Fruit fly (Drosophila melanogaster): ENCODE results near the gene CG7017.
A peak's percentile ranks its signal among the peaks of the same experiment; 100 is the strongest.

CG7017 gene

DNA sequence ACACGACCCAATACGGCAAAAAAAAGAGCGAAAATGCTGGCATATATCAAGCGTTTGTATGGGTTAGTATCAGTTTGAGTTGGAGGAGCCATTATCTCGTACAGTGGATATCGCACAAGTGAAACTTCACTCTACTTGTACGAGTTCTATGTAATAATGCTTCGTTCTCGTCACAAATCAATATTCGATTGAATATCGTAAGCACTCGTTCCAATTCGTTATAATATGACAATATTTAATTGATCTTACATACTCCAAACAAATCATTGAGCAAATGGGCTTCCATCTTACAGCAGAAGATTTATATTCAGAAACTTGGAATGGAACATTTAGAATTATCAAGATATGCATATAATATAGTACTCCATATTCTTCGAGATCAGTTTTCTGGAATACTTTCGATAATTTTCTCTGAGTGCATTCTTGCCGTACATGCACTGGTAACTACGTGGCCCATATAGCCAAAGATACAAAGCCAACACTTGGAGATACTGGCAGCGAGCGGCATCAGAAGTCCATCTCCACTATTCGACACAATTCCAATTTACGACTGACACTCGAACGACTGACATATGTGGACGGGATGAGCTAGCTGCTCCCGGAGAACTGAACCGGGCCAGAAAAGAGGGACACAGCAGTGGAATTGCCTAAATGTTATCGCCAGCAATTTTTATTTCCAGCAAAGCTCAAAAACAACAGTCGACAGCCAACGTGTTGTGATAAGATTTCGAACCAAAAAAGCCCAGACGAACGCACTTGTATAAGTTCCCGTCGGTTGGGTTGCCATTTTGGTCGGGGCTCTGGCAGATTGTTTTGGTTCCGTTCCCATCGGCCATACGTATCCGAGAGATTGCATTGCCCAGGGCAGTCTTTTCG lies 18.8 kb downstream of the CG7017 start (continued):
- TF ChIP-seq Dek (tag; optimal IDR thresholded peaks at IDR 0.05) (no peak), CG11504 (tag; optimal IDR thresholded peaks at IDR 0.05) (peak; percentile 21), gt (GFP tag; IDR thresholded peaks at IDR 0.05) (no peak), toy (GFP tag; IDR thresholded peaks at IDR 0.05) (no peak), Antp (GFP tag; optimal IDR thresholded peaks at IDR 0.05) (no peak), Sry-δ (GFP tag; optimal IDR thresholded peaks at IDR 0.05) (no peak), Ets65A (GFP tag) (peak; percentile 61), corto (GFP tag; optimal IDR thresholded peaks at IDR 0.05) (no peak), nom (GFP tag; optimal IDR thresholded peaks at IDR 0.05) (no peak), Oaz (GFP tag; IDR thresholded peaks at IDR 0.05) (no peak), CG12769 (tag; optimal IDR thresholded peaks at IDR 0.05) (peak; percentile 52), CG9932 (GFP tag; IDR thresholded peaks at IDR 0.05) (peak; percentile 24; the same call in 1 of the 2 replicates), CG13424 (tag; optimal IDR thresholded peaks at IDR 0.05) (no peak)

DNA sequence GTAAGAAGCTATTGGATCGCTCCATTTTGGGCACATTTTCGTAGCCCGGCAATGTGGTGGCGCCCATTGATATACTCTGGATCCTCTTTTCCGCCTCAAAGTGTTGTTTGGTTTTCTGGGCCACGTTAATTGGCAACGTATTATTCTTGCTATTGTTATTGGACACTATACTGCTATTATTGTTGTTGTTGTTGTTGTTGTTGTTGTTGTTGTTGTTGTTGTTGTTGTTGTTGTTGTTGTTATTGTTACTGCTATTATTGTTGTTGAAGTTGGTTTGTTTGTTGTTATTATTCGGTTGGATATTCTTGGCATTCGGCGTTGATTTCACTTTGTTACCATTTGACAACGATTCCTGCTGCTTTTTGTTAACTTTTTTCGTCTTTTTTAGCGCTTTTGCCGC lies 20.1 kb downstream of the CG7017 start:
- TF ChIP-seq dpn (GFP tag; optimal IDR thresholded peaks at IDR 0.05) (no peak), Dfd (GFP tag; optimal IDR thresholded peaks at IDR 0.05) (peak in 1 of 2 experiments; percentile 64)

DNA sequence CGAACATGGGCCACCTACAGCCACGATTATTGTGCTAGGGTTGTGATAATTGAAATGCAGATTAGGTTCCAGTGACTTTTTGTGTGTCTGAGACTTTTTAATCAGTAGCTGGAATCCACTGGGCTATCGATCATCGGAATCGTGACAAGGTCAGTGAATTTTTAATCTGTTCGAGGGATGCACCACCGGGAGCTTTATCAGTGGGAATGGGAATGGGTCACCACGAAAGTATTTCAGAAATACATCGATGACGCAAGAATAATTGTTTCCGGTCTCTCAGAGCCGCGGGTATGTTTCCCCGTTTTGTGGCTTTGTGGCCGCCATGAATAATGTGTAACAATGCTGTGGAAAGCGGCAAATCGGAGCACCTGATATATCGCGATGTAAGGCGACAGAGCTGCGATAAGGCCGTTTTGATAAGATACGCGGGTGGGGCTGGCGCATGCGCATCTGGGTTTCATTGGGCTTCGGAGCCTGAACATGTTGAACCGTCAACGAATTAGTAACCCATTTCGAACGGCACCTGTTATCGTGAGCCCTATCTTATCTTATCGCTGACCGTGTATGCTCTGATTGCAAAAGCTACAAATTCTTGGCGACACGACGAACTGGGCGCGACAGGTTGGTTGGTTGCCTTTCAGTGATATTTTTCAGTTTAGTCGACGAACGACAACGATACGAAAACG lies 23.9 kb downstream of the CG7017 start, which contains the start of gene Ssk:
Gene Ssk, plus strand, starts transcription at position 638 of the 686 bp plus-strand sequence.
- no peak for TF ChIP-seq Max (GFP tag; optimal IDR thresholded peaks at IDR 0.05)
- TF ChIP-seq gsb-n (tag; optimal IDR thresholded peaks at IDR 0.05), result no peak
- TF ChIP-seq CG17829 (tag; optimal IDR thresholded peaks at IDR 0.05), result no peak
- TF ChIP-seq NfI (GFP tag; optimal IDR thresholded peaks at IDR 0.05), result no peak
- no peak for TF ChIP-seq CG15479 (GFP tag; optimal IDR thresholded peaks at IDR 0.05)
- no peak for TF ChIP-seq BEAF-32 (GFP tag; optimal IDR thresholded peaks at IDR 0.05)
- TF ChIP-seq vvl (GFP tag; IDR thresholded peaks at IDR 0.05), result no peak
- no peak for TF ChIP-seq CG13624 (GFP tag; optimal IDR thresholded peaks at IDR 0.05)
- TF ChIP-seq CG2116 (GFP tag; optimal IDR thresholded peaks at IDR 0.05), result no peak
- TF ChIP-seq CG34376 (GFP tag; optimal IDR thresholded peaks at IDR 0.05), result peak; percentile 82
- no peak for TF ChIP-seq pan (optimal IDR thresholded peaks at IDR 0.05)
- no peak for TF ChIP-seq pan (GFP tag; optimal IDR thresholded peaks at IDR 0.05 in 1 of 2, IDR thresholded peaks at IDR 0.05 in 1 of 2)
- TF ChIP-seq CG34224 (GFP tag; IDR thresholded peaks at IDR 0.05; ENCODE audit: partially characterized antibody), result no peak
- TF ChIP-seq Atf6 (GFP tag; IDR thresholded peaks at IDR 0.05), result peak; percentile 73; the same call in 1 of the 2 replicates
- TF ChIP-seq cas (GFP tag; IDR thresholded peaks at IDR 0.05), result no peak
- no peak for TF ChIP-seq CG9609 (GFP tag; optimal IDR thresholded peaks at IDR 0.05)
- no peak for TF ChIP-seq CG8944 (GFP tag; optimal IDR thresholded peaks at IDR 0.05)
- TF ChIP-seq Hmr (GFP tag; optimal IDR thresholded peaks at IDR 0.05), result peak; percentile 54
- TF ChIP-seq grau (tag; optimal IDR thresholded peaks at IDR 0.05), result no peak
- no peak for TF ChIP-seq esg (GFP tag; conservative IDR thresholded peaks at IDR 0.05)
- TF ChIP-seq cato (GFP tag; optimal IDR thresholded peaks at IDR 0.05; ENCODE audit: borderline replicate concordance), result no peak
- TF ChIP-seq CG11723 (GFP tag; optimal IDR thresholded peaks at IDR 0.05), result no peak
- no peak for TF ChIP-seq Lpt (GFP tag; optimal IDR thresholded peaks at IDR 0.05)
- TF ChIP-seq CG31388 (GFP tag; optimal IDR thresholded peaks at IDR 0.05), result no peak
- peak; percentile 82 for TF ChIP-seq mirr (GFP tag; optimal IDR thresholded peaks at IDR 0.05)
- TF ChIP-seq vfl (GFP tag; optimal IDR thresholded peaks at IDR 0.05), result no peak
- TF ChIP-seq tup (GFP tag; optimal IDR thresholded peaks at IDR 0.05), result no peak
- no peak for TF ChIP-seq pros (GFP tag; optimal IDR thresholded peaks at IDR 0.05)
- no peak for TF ChIP-seq Hr39 (optimal IDR thresholded peaks at IDR 0.05)
- TF ChIP-seq tll (GFP tag; optimal IDR thresholded peaks at IDR 0.05), result no peak
- TF ChIP-seq ato (GFP tag; IDR thresholded peaks at IDR 0.05; ENCODE audit: partially characterized antibody), result no peak

All from whole organism, embryonic.